Fruit fly (Drosophila melanogaster) whole organism, pupa: Measurements from ENCODE around the gene stumps.

ENCODE experiments used
- CG10348 ChIP-seq: fragments of 200-800 bp; sonication (Bioruptor generic); IDR thresholded peaks from 2 replicates; pipeline ENCODE4 v1.3.6; 2022; ENCODE audit warnings: missing biosample characterization, missing genetic modification characterization
- CG12605 ChIP-seq: fragments of 200-800 bp; sonication (Bioruptor generic); IDR thresholded peaks from 2 replicates; pipeline ENCODE4 v1.3.6; 2022; ENCODE audit warnings: missing biosample characterization, missing genetic modification characterization
- CG13204 ChIP-seq: fragments of 200-800 bp; sonication (Bioruptor generic); optimal IDR thresholded peaks from 2 replicates; lab custom pipeline; 2018; ENCODE audit warnings: missing biosample characterization, mild to moderate bottlenecking, missing genetic modification characterization, moderate library complexity
- CG14655 ChIP-seq: fragments of 200-800 bp; sonication (Bioruptor generic); optimal IDR thresholded peaks from 3 replicates; lab custom pipeline; 2017; ENCODE audit warnings: mild to moderate bottlenecking, missing biosample characterization, missing genetic modification reagents, missing genetic modification characterization
- CG15710 ChIP-seq: fragments of 200-800 bp; sonication (Bioruptor generic); optimal IDR thresholded peaks from 2 replicates; lab custom pipeline; 2018; ENCODE audit warnings: missing biosample characterization, mild to moderate bottlenecking, missing genetic modification characterization, moderate library complexity
- CG17806 ChIP-seq: fragments of 200-800 bp; sonication (Bioruptor generic); optimal IDR thresholded peaks from 2 replicates; lab custom pipeline; 2018; ENCODE audit warnings: missing biosample characterization, mild to moderate bottlenecking, missing genetic modification characterization, moderate library complexity
- CG32121 ChIP-seq: fragments of 200-800 bp; sonication (Bioruptor generic); IDR thresholded peaks from 2 replicates; pipeline ENCODE4 v1.3.6; 2022; ENCODE audit warnings: missing biosample characterization, missing genetic modification characterization
- CG34367 ChIP-seq: fragments of 200-800 bp; sonication (Bioruptor generic); optimal IDR thresholded peaks from 2 replicates; lab custom pipeline; 2018; ENCODE audit warnings: missing biosample characterization, mild to moderate bottlenecking, missing genetic modification characterization
- CG4496 ChIP-seq: fragments of 200-800 bp; sonication (Bioruptor generic); IDR thresholded peaks from 3 replicates; pipeline ENCODE4 v1.3.6; 2022; ENCODE audit warnings: missing biosample characterization, missing genetic modification characterization
- CG8159 ChIP-seq: fragments of 200-800 bp; sonication (Bioruptor generic); optimal IDR thresholded peaks from 3 replicates; lab custom pipeline; 2018; ENCODE audit warnings: missing biosample characterization, mild to moderate bottlenecking, missing genetic modification characterization, moderate library complexity
- CG8301 ChIP-seq: fragments of 200-800 bp; sonication (Bioruptor generic); optimal IDR thresholded peaks from 2 replicates; lab custom pipeline; 2018; ENCODE audit warnings: missing biosample characterization, mild to moderate bottlenecking, missing genetic modification characterization
- CG9948 ChIP-seq: fragments of 200-800 bp; sonication (Bioruptor generic); optimal IDR thresholded peaks from 2 replicates; lab custom pipeline; 2018; ENCODE audit warnings: missing biosample characterization, mild to moderate bottlenecking, missing genetic modification characterization, moderate library complexity
- D1 ChIP-seq: fragments of 200-800 bp; sonication (Bioruptor generic); optimal IDR thresholded peaks from 2 replicates; lab custom pipeline; 2018; ENCODE audit warnings: missing biosample characterization, mild to moderate bottlenecking, missing genetic modification characterization, moderate library complexity
- EcR ChIP-seq: fragments of 200-800 bp; sonication (Bioruptor generic); optimal IDR thresholded peaks from 3 replicates; lab custom pipeline; 2019; ENCODE audit warnings: missing biosample characterization, missing genetic modification characterization, mild to moderate bottlenecking, moderate library complexity, missing genetic modification reagents
- Ets98B ChIP-seq: fragments of 200-800 bp; sonication (Bioruptor generic); IDR thresholded peaks from 2 replicates; pipeline ENCODE4 v1.3.6; 2022; ENCODE audit warnings: missing biosample characterization, missing genetic modification characterization
- Pif1A ChIP-seq: fragments of 200-800 bp; sonication (Bioruptor generic); optimal IDR thresholded peaks from 3 replicates; lab custom pipeline; 2016; ENCODE audit warnings: missing biosample characterization, missing genetic modification characterization
- Pif1B ChIP-seq: fragments of 200-800 bp; sonication (Bioruptor generic); optimal IDR thresholded peaks from 3 replicates; lab custom pipeline; 2016; ENCODE audit warnings: missing biosample characterization, missing genetic modification characterization
- Snoo ChIP-seq: fragments of 200-800 bp; sonication (Bioruptor generic); optimal IDR thresholded peaks from 3 replicates; lab custom pipeline; 2017; ENCODE audit warnings: missing biosample characterization, mild to moderate bottlenecking, missing genetic modification characterization, inconsistent platforms
- fd96Ca ChIP-seq: fragments of 200-800 bp; sonication (Bioruptor generic); IDR thresholded peaks from 3 replicates; pipeline ENCODE4 v1.3.6; 2022; ENCODE audit warnings: missing biosample characterization, missing genetic modification characterization
- gl ChIP-seq: fragments of 200-800 bp; sonication (Bioruptor generic); optimal IDR thresholded peaks from 2 replicates; lab custom pipeline; 2018; ENCODE audit warnings: missing biosample characterization, mild to moderate bottlenecking, missing genetic modification characterization
- rn ChIP-seq: fragments of 200-800 bp; sonication (Bioruptor generic); IDR thresholded peaks from 2 replicates; pipeline ENCODE4 v1.3.6; 2022; ENCODE audit warnings: missing biosample characterization, missing genetic modification characterization

stumps gene

dm6 chr3R:14575718-14576187 is 1.3 kb upstream of the stumps start, which contains the start of gene CG7987:
CG7987 (minus strand) TSS chr3R:14575887.
- TF ChIP-seq CG4496 (GFP tag; lab: Robert Waterston, UW) (peak; percentile 22; the same call in 1 of the 3 replicates), CG14655 (no peak)

- TF ChIP-seq CG10348 (GFP tag; lab: Robert Waterston, UW): no peak
- TF ChIP-seq fd96Ca: no peak
- TF ChIP-seq CG14655: no peak
- TF ChIP-seq CG17806: no peak
- TF ChIP-seq CG8301 (tag; lab: Kevin White, UChicago): no peak
- no peak for TF ChIP-seq CG15710
- no peak for TF ChIP-seq D1 (tag; lab: Kevin White, UChicago)
- TF ChIP-seq CG12605 (GFP tag; lab: Robert Waterston, UW): no peak
- no peak for TF ChIP-seq CG13204 (GFP tag; lab: Kevin White, UChicago)
- TF ChIP-seq Ets98B (GFP tag; lab: Robert Waterston, UW): no peak
- TF ChIP-seq EcR (GFP tag; lab: Kevin White, UChicago): no peak
Observed at dm6 chr3R:14576511-14576691, 616 bp upstream of the stumps start, which contains the start of gene CG44094. CG44094 (minus strand) TSS chr3R:14576611.

dm6 chr3R:14577803-14578493 is 931 bp downstream of the stumps start:
- TF ChIP-seq EcR (GFP tag; lab: Kevin White, UChicago) (no peak), D1 (tag; lab: Kevin White, UChicago) (no peak), CG15710 (peak; percentile 47), CG34367 (tag; lab: Kevin White, UChicago) (peak; percentile 0), CG8301 (tag; lab: Kevin White, UChicago) (no peak), CG8159 (tag; lab: Kevin White, UChicago) (peak; percentile 46), Pif1B (GFP tag; lab: Kevin White, UChicago) (no peak), CG32121 (GFP tag; lab: Robert Waterston, UW) (peak; percentile 36; the same call in 1 of the 2 replicates), Ets98B (GFP tag; lab: Robert Waterston, UW) (no peak), rn (GFP tag; lab: Robert Waterston, UW) (no peak), CG17806 (no peak), CG4496 (GFP tag; lab: Robert Waterston, UW) (no peak; the same call in 2 of the 3 replicates), Snoo (tag; lab: Kevin White, UChicago) (peak; percentile 3), CG10348 (GFP tag; lab: Robert Waterston, UW) (no peak), CG14655 (peak; percentile 4), CG9948 (tag; lab: Kevin White, UChicago) (peak; percentile 32), CG12605 (GFP tag; lab: Robert Waterston, UW) (no peak), gl (tag; lab: Kevin White, UChicago) (no peak), Pif1A (no peak)

dm6 chr3R:14580045-14580579 is 3.1 kb downstream of the stumps start:
- no peak for TF ChIP-seq CG32121 (GFP tag; lab: Robert Waterston, UW)
- no peak for TF ChIP-seq CG34367 (tag; lab: Kevin White, UChicago)
- no peak for TF ChIP-seq D1 (tag; lab: Kevin White, UChicago)
- TF ChIP-seq fd96Ca: no peak
- no peak for TF ChIP-seq CG8301 (tag; lab: Kevin White, UChicago)
- TF ChIP-seq gl (tag; lab: Kevin White, UChicago): no peak
- no peak for TF ChIP-seq Snoo (tag; lab: Kevin White, UChicago)
- TF ChIP-seq CG13204 (GFP tag; lab: Kevin White, UChicago): no peak
- no peak for TF ChIP-seq CG17806
- TF ChIP-seq Pif1B (GFP tag; lab: Kevin White, UChicago): no peak
- no peak for TF ChIP-seq CG15710
- no peak for TF ChIP-seq EcR (GFP tag; lab: Kevin White, UChicago)
- no peak for TF ChIP-seq Ets98B (GFP tag; lab: Robert Waterston, UW)

dm6 chr3R:14586480-14587443 is 9.7 kb downstream of the stumps start:
- TF ChIP-seq CG15710 (no peak), D1 (tag; lab: Kevin White, UChicago) (no peak), CG32121 (GFP tag; lab: Robert Waterston, UW) (no peak)

dm6 chr3R:14589483-14589882 is 12.5 kb downstream of the stumps start:
- no peak for TF ChIP-seq CG17806
- peak; percentile 17 for TF ChIP-seq CG15710
- TF ChIP-seq CG4496 (GFP tag; lab: Robert Waterston, UW): peak; percentile 65; the same call in 2 of the 3 replicates
- TF ChIP-seq CG13204 (GFP tag; lab: Kevin White, UChicago): no peak
- TF ChIP-seq CG32121 (GFP tag; lab: Robert Waterston, UW): no peak
- no peak for TF ChIP-seq Pif1B (GFP tag; lab: Kevin White, UChicago)
- no peak for TF ChIP-seq CG12605 (GFP tag; lab: Robert Waterston, UW)
- TF ChIP-seq rn (GFP tag; lab: Robert Waterston, UW): no peak
- TF ChIP-seq D1 (tag; lab: Kevin White, UChicago): no peak
- no peak for TF ChIP-seq Ets98B (GFP tag; lab: Robert Waterston, UW)
- no peak for TF ChIP-seq CG9948 (tag; lab: Kevin White, UChicago)
- peak; percentile 31 for TF ChIP-seq CG8301 (tag; lab: Kevin White, UChicago)
- no peak for TF ChIP-seq CG34367 (tag; lab: Kevin White, UChicago)
- TF ChIP-seq CG8159 (tag; lab: Kevin White, UChicago): peak; percentile 28
- no peak for TF ChIP-seq EcR (GFP tag; lab: Kevin White, UChicago)
- TF ChIP-seq gl (tag; lab: Kevin White, UChicago): no peak
- TF ChIP-seq Pif1A: peak; percentile 12
- no peak; the same call in 1 of the 3 replicates for TF ChIP-seq fd96Ca
- TF ChIP-seq Snoo (tag; lab: Kevin White, UChicago): no peak
- peak; percentile 49 for TF ChIP-seq CG14655
- no peak for TF ChIP-seq CG10348 (GFP tag; lab: Robert Waterston, UW)
